Fruit fly (Drosophila melanogaster) whole organism, embryonic: Measurements from ENCODE around the gene CG14982.
A peak's percentile ranks its signal among the peaks of the same experiment; 100 is the strongest.

Experiments
- Adf1 ChIP-seq: fragments of 200-800 bp; sonication (Bioruptor generic); IDR thresholded peaks from 2 replicates; pipeline ENCODE4 v1.3.6; 2022; ENCODE audit warnings: missing biosample characterization, missing genetic modification characterization
- Atf-2 ChIP-seq: fragments of 200-800 bp; sonication (Bioruptor generic); optimal IDR thresholded peaks from 2 replicates; lab custom pipeline; 2016; ENCODE audit warnings: missing biosample characterization, missing genetic modification characterization
- BEAF-32 ChIP-seq: fragments of 200-800 bp; sonication (Bioruptor generic); optimal IDR thresholded peaks from 3 replicates; lab custom pipeline; 2017; ENCODE audit warnings: missing biosample characterization, missing genetic modification characterization, mild to moderate bottlenecking, moderate library complexity, missing genetic modification reagents
- CG11093 ChIP-seq: fragments of 200-800 bp; sonication (Bioruptor generic); IDR thresholded peaks from 3 replicates; pipeline ENCODE4 v1.3.6; 2022; ENCODE audit warnings: missing biosample characterization, missing genetic modification characterization
- CG13894 ChIP-seq: fragments of 200-800 bp; sonication (Bioruptor generic); optimal IDR thresholded peaks from 3 replicates; lab custom pipeline; 2018; ENCODE audit warnings: missing biosample characterization, mild to moderate bottlenecking, missing genetic modification characterization, moderate library complexity
- CG14014 ChIP-seq: fragments of 200-800 bp; sonication (Bioruptor generic); IDR thresholded peaks from 2 replicates; pipeline ENCODE4 v1.3.6; 2022; ENCODE audit warnings: missing biosample characterization, missing genetic modification characterization
- CG14441 ChIP-seq: fragments of 200-800 bp; sonication (Bioruptor generic); IDR thresholded peaks from 2 replicates; pipeline ENCODE4 v1.3.6; 2022; ENCODE audit warnings: missing biosample characterization, missing genetic modification characterization
- CG1603 ChIP-seq: fragments of 200-800 bp; sonication (Bioruptor generic); optimal IDR thresholded peaks from 2 replicates; lab custom pipeline; 2019; ENCODE audit warnings: missing biosample characterization, mild to moderate bottlenecking, missing genetic modification characterization, moderate library complexity
- CG1832 ChIP-seq: fragments of 200-800 bp; sonication (Bioruptor generic); optimal IDR thresholded peaks from 2 replicates; lab custom pipeline; 2017; ENCODE audit warnings: missing biosample characterization, mild to moderate bottlenecking, missing genetic modification characterization, inconsistent platforms
- CG2116 ChIP-seq: fragments of 200-800 bp; sonication (Bioruptor generic); optimal IDR thresholded peaks from 3 replicates; lab custom pipeline; 2018; ENCODE audit warnings: missing biosample characterization, mild to moderate bottlenecking, missing genetic modification characterization
- CG2875 ChIP-seq: fragments of 200-800 bp; sonication (Bioruptor generic); optimal IDR thresholded peaks from 2 replicates; lab custom pipeline; 2017; ENCODE audit warnings: missing biosample characterization, mild to moderate bottlenecking, missing genetic modification characterization, missing genetic modification reagents
- CG30020 ChIP-seq: fragments of 200-800 bp; optimal IDR thresholded peaks from 2 replicates; lab custom pipeline; 2019; ENCODE audit warnings: missing biosample characterization, mild to moderate bottlenecking, missing genetic modification characterization, moderate library complexity
- CG32532 ChIP-seq: fragments of 200-800 bp; sonication (Bioruptor generic); IDR thresholded peaks from 2 replicates; pipeline ENCODE4 v1.3.6; 2022; ENCODE audit warnings: missing biosample characterization, missing genetic modification characterization
- CG34376 ChIP-seq: fragments of 200-800 bp; sonication (Bioruptor generic); optimal IDR thresholded peaks from 2 replicates; lab custom pipeline; 2018; ENCODE audit warnings: missing biosample characterization, mild to moderate bottlenecking, missing genetic modification characterization
- CG4707 ChIP-seq: fragments of 200-800 bp; sonication (Bioruptor generic); optimal IDR thresholded peaks from 2 replicates; lab custom pipeline; 2018; ENCODE audit warnings: missing biosample characterization, mild to moderate bottlenecking, missing genetic modification characterization, moderate library complexity
- CG5245 ChIP-seq: fragments of 200-800 bp; sonication (Bioruptor generic); optimal IDR thresholded peaks from 3 replicates; lab custom pipeline; 2016; ENCODE audit warnings: missing biosample characterization, missing genetic modification characterization
- CG8290 ChIP-seq, 3 experiments: fragments of 200-800 bp; sonication (Bioruptor generic); optimal IDR thresholded peaks; 2 replicates each; lab custom pipeline; 2016 to 2019; ENCODE audit warnings: missing biosample characterization in 3 of 3, missing genetic modification characterization in 3 of 3, mild to moderate bottlenecking in 2 of 3, moderate library complexity in 1 of 3
- CG9932 ChIP-seq: fragments of 200-800 bp; sonication (Bioruptor generic); IDR thresholded peaks from 2 replicates; pipeline ENCODE4 v1.3.6; 2022; ENCODE audit warnings: missing biosample characterization, missing genetic modification characterization
- CTCF ChIP-seq: fragments of 200-800 bp; sonication (Bioruptor generic); optimal IDR thresholded peaks from 2 replicates; lab custom pipeline; 2017; ENCODE audit warnings: missing biosample characterization, mild to moderate bottlenecking, missing genetic modification characterization, moderate library complexity
- CoRest ChIP-seq: fragments of 200-800 bp; sonication (Bioruptor generic); optimal IDR thresholded peaks from 3 replicates; lab custom pipeline; 2018; ENCODE audit warnings: missing biosample characterization, mild to moderate bottlenecking, missing genetic modification characterization, moderate library complexity
- D19A ChIP-seq: fragments of 200-800 bp; optimal IDR thresholded peaks from 3 replicates; lab custom pipeline; 2019; ENCODE audit warnings: missing biosample characterization, mild to moderate bottlenecking, missing genetic modification characterization, moderate library complexity
- Dfd ChIP-seq, 2 experiments: fragments of >200 bp; optimal IDR thresholded peaks; 2 replicates each; lab custom pipeline; 2017; ENCODE audit warnings: missing biosample characterization in 2 of 2, missing genetic modification characterization in 2 of 2
- Doc3 ChIP-seq: fragments of 200-800 bp; sonication (Bioruptor generic); IDR thresholded peaks from 3 replicates; pipeline ENCODE4 v1.3.6; 2022; ENCODE audit warnings: missing biosample characterization, missing genetic modification characterization; ENCODE audit not compliant: partially characterized antibody
- Eip74EF ChIP-seq, 2 experiments: fragments of 200-800 bp in 1 of 2; fragments of >200 bp in 1 of 2; sonication (Bioruptor generic) in 1 of 2; optimal IDR thresholded peaks; 2 replicates each; lab custom pipeline; 2017 to 2019; ENCODE audit warnings: missing biosample characterization in 2 of 2, missing genetic modification characterization in 2 of 2, mild to moderate bottlenecking in 1 of 2, moderate library complexity in 1 of 2
- MBD-R2 ChIP-seq: fragments of 200-800 bp; sonication (Bioruptor generic); IDR thresholded peaks from 2 replicates; pipeline ENCODE4 v1.3.6; 2022; ENCODE audit warnings: missing biosample characterization, missing genetic modification characterization
- Mad ChIP-seq: fragments of 200-800 bp; sonication (Bioruptor generic); optimal IDR thresholded peaks from 2 replicates; lab custom pipeline; 2016; ENCODE audit warnings: missing biosample characterization, missing genetic modification characterization
- Nf-YC ChIP-seq: fragments of 200-800 bp; optimal IDR thresholded peaks from 3 replicates; lab custom pipeline; 2019; ENCODE audit warnings: missing biosample characterization, mild to moderate bottlenecking, missing genetic modification characterization, moderate library complexity
- PHDP ChIP-seq: fragments of 200-800 bp; sonication (Bioruptor generic); optimal IDR thresholded peaks from 3 replicates; lab custom pipeline; 2018; ENCODE audit warnings: missing biosample characterization, mild to moderate bottlenecking, missing genetic modification characterization, moderate library complexity
- Rfx ChIP-seq: fragments of 200-800 bp; sonication (Bioruptor generic); IDR thresholded peaks from 2 replicates; pipeline ENCODE4 v1.3.6; 2022; ENCODE audit warnings: missing biosample characterization, missing genetic modification characterization
- Rx ChIP-seq: fragments of 200-800 bp; sonication (Bioruptor generic); IDR thresholded peaks from 2 replicates; pipeline ENCODE4 v1.3.6; 2022; ENCODE audit warnings: missing biosample characterization, missing genetic modification characterization
- Spps ChIP-seq: fragments of 200-800 bp; sonication (Bioruptor generic); optimal IDR thresholded peaks from 2 replicates; lab custom pipeline; 2018; ENCODE audit warnings: missing biosample characterization, mild to moderate bottlenecking, missing genetic modification characterization
- TFAM ChIP-seq: fragments of 200-800 bp; sonication (Bioruptor generic); optimal IDR thresholded peaks from 2 replicates; lab custom pipeline; 2017; ENCODE audit warnings: missing biosample characterization, missing genetic modification characterization, inconsistent platforms
- Tbp ChIP-seq: fragments of >200 bp; optimal IDR thresholded peaks from 2 replicates; lab custom pipeline; 2018; ENCODE audit warnings: missing biosample characterization, missing genetic modification characterization
- abd-A ChIP-seq: fragments of 200-800 bp; sonication (Bioruptor generic); optimal IDR thresholded peaks from 3 replicates; lab custom pipeline; 2019; ENCODE audit warnings: missing biosample characterization, mild to moderate bottlenecking, missing genetic modification characterization, moderate library complexity
- ash1 ChIP-seq: fragments of 200-800 bp; sonication (Bioruptor generic); optimal IDR thresholded peaks from 2 replicates; lab custom pipeline; 2018; ENCODE audit warnings: missing biosample characterization, mild to moderate bottlenecking, missing genetic modification characterization
- cad ChIP-seq: fragments of >200 bp; optimal IDR thresholded peaks from 2 replicates; lab custom pipeline; 2017; ENCODE audit warnings: missing biosample characterization, missing genetic modification characterization
- chif ChIP-seq, 2 experiments: fragments of 200-800 bp; sonication (Bioruptor generic); optimal IDR thresholded peaks; 3 replicates each; lab custom pipeline; 2016; ENCODE audit warnings: missing biosample characterization in 2 of 2, missing genetic modification characterization in 2 of 2
- crc ChIP-seq: fragments of 200-800 bp; sonication (Bioruptor generic); optimal IDR thresholded peaks from 2 replicates; lab custom pipeline; 2016; ENCODE audit warnings: missing biosample characterization, missing genetic modification characterization
- crol ChIP-seq: fragments of 200-800 bp; sonication (Bioruptor generic); IDR thresholded peaks from 2 replicates; pipeline ENCODE4 v1.3.6; 2022; ENCODE audit warnings: missing biosample characterization, missing genetic modification characterization
- lbe ChIP-seq: fragments of 200-800 bp; sonication (Bioruptor generic); optimal IDR thresholded peaks from 2 replicates; lab custom pipeline; 2016; ENCODE audit warnings: missing biosample characterization, mild to moderate bottlenecking, missing genetic modification characterization
- nom ChIP-seq: fragments of 200-800 bp; sonication (Bioruptor generic); optimal IDR thresholded peaks from 2 replicates; lab custom pipeline; 2017; ENCODE audit warnings: missing biosample characterization, missing genetic modification characterization, mild to moderate bottlenecking, moderate library complexity, missing genetic modification reagents
- onecut ChIP-seq: fragments of 200-800 bp; sonication (Bioruptor generic); IDR thresholded peaks from 2 replicates; pipeline ENCODE4 v1.3.6; 2022; ENCODE audit warnings: missing biosample characterization, missing genetic modification characterization
- pfk ChIP-seq: fragments of 200-800 bp; sonication (Bioruptor generic); optimal IDR thresholded peaks from 2 replicates; lab custom pipeline; 2018; ENCODE audit warnings: missing biosample characterization, mild to moderate bottlenecking, missing genetic modification characterization, moderate library complexity
- run ChIP-seq: fragments of 200-800 bp; sonication (Bioruptor generic); optimal IDR thresholded peaks from 3 replicates; lab custom pipeline; 2018; ENCODE audit warnings: missing biosample characterization, mild to moderate bottlenecking, missing genetic modification characterization
- sens ChIP-seq: fragments of 200-800 bp; sonication (Bioruptor generic); peaks from one replicate; lab custom pipeline; 2016; ENCODE audit warnings: missing biosample characterization, missing genetic modification characterization
- sima ChIP-seq: fragments of 200-800 bp; sonication (Bioruptor generic); optimal IDR thresholded peaks from 2 replicates; lab custom pipeline; 2016; ENCODE audit warnings: missing biosample characterization, missing genetic modification characterization
- sna ChIP-seq: fragments of 200-800 bp; sonication (Bioruptor generic); IDR thresholded peaks from 2 replicates; pipeline ENCODE4 v1.3.6; 2022; ENCODE audit warnings: missing biosample characterization, missing genetic modification characterization; ENCODE audit not compliant: partially characterized antibody
- stc ChIP-seq: fragments of 200-800 bp; sonication (Bioruptor generic); IDR thresholded peaks from 2 replicates; pipeline ENCODE4 v1.3.6; 2022; ENCODE audit warnings: missing biosample characterization, missing genetic modification characterization
- trh ChIP-seq: fragments of 200-800 bp; sonication (Bioruptor generic); optimal IDR thresholded peaks from 2 replicates; lab custom pipeline; 2016; ENCODE audit warnings: missing biosample characterization, missing genetic modification characterization
- unpg ChIP-seq: fragments of 200-800 bp; sonication (Bioruptor generic); optimal IDR thresholded peaks from 3 replicates; lab custom pipeline; 2018; ENCODE audit warnings: missing biosample characterization, mild to moderate bottlenecking, missing genetic modification characterization, moderate library complexity
- wor ChIP-seq: fragments of 200-800 bp; sonication (Bioruptor generic); IDR thresholded peaks from 2 replicates; pipeline ENCODE4 v1.3.6; 2022; ENCODE audit warnings: missing biosample characterization, missing genetic modification characterization

The CG14982 gene

DNA sequence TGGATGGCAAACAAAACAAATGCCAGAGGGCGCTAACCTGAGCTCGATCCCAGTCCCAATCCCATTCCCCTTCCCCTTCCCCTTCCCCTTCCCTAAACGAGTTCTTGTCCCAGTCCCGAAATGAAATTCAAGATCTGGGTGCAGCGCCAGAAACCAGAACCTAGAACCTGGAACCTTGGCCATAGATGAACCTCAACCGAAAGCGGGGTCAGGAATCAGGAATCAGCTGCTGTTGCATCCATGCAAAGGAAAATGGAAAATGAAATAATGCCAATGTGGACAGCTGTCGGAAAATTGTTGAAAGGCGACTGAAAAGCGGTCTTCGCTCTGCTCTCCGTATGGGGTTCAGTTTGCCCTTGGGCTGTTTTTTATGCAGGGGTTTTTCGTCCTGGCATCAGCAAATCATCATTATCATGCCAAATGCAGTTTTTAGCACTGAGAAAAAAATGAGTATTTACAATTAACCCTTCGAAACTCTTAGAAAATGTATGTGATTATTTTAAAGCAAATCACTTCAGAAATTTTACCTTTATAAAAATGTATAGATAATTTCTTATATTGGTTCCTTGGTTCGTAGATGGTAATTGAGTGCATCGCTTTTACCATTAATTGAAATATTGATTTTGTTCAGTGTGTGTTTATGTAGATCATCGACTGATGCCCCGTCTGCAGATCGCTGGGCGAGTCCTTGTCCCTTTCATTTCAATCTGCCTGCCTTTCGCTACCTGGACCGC, 35.3 kb downstream of the CG14982 start (continued):
- TF ChIP-seq lbe (GFP tag; lab: Kevin White, UChicago): no peak
- TF ChIP-seq CG13894 (tag; lab: Kevin White, UChicago): no peak
- TF ChIP-seq sna (GFP tag; lab: Robert Waterston, UW): no peak
- no peak for TF ChIP-seq CG32532
- TF ChIP-seq crc (GFP tag; lab: Kevin White, UChicago): no peak
- peak; percentile 8 for TF ChIP-seq CoRest (tag; lab: Kevin White, UChicago)
- no peak for TF ChIP-seq Tbp (GFP tag; lab: Kevin White, UChicago)
- TF ChIP-seq sima (GFP tag; lab: Kevin White, UChicago): no peak
- TF ChIP-seq CG30020 (tag; lab: Kevin White, UChicago): no peak
- no peak for TF ChIP-seq cad
- TF ChIP-seq crol (GFP tag; lab: Robert Waterston, UW): peak; percentile 71
- no peak for TF ChIP-seq CG11093 (GFP tag; lab: Robert Waterston, UW)
- TF ChIP-seq Dfd (GFP tag; optimal IDR thresholded peaks at IDR 0.05; lab: Kevin White, UChicago): no peak
- TF ChIP-seq CG4707: no peak
- no peak for TF ChIP-seq Rx (GFP tag; lab: Robert Waterston, UW)
- no peak for TF ChIP-seq ash1 (GFP tag; lab: Kevin White, UChicago)
- no peak for TF ChIP-seq CG9932 (GFP tag; lab: Robert Waterston, UW)
- TF ChIP-seq onecut (GFP tag; lab: Robert Waterston, UW): no peak
- no peak for TF ChIP-seq CG1832 (GFP tag; lab: Kevin White, UChicago)
- no peak for TF ChIP-seq run
- no peak for TF ChIP-seq Atf-2 (GFP tag; lab: Kevin White, UChicago)
- TF ChIP-seq Spps (tag; lab: Kevin White, UChicago): no peak
- no peak for TF ChIP-seq MBD-R2
- TF ChIP-seq Adf1 (GFP tag; lab: Robert Waterston, UW): no peak
- TF ChIP-seq CG2875 (GFP tag; lab: Kevin White, UChicago): no peak
- TF ChIP-seq D19A: peak; percentile 51
- peak; percentile 16 for TF ChIP-seq CG1603
- no peak for TF ChIP-seq Rfx (GFP tag; lab: Robert Waterston, UW)
- TF ChIP-seq nom (GFP tag; lab: Kevin White, UChicago): no peak
- TF ChIP-seq abd-A: no peak
- TF ChIP-seq wor (GFP tag; lab: Robert Waterston, UW): no peak
- no peak for TF ChIP-seq CG14441 (GFP tag; lab: Robert Waterston, UW)
- no peak for TF ChIP-seq CTCF (GFP tag; lab: Kevin White, UChicago)
- no peak for TF ChIP-seq Mad (GFP tag; lab: Kevin White, UChicago)
- TF ChIP-seq stc: no peak
- TF ChIP-seq CG8290 (GFP tag; optimal IDR thresholded peaks at IDR 0.05; lab: Kevin White, UChicago): no peak
- no peak for TF ChIP-seq CG8290 (tag; optimal IDR thresholded peaks at IDR 0.05; lab: Kevin White, UChicago)
- peak in 1 of 2 experiments; percentile 56 for TF ChIP-seq chif (GFP tag; optimal IDR thresholded peaks at IDR 0.05; lab: Kevin White, UChicago)
- no peak for TF ChIP-seq CG14014 (GFP tag; lab: Robert Waterston, UW)
- no peak for TF ChIP-seq unpg (GFP tag; lab: Kevin White, UChicago)
- TF ChIP-seq pfk (GFP tag; lab: Kevin White, UChicago): no peak
- TF ChIP-seq CG34376 (GFP tag; lab: Kevin White, UChicago): no peak
- TF ChIP-seq Eip74EF (GFP tag; optimal IDR thresholded peaks at IDR 0.05; lab: Kevin White, UChicago): no peak
- no peak for TF ChIP-seq Nf-YC (tag; lab: Kevin White, UChicago)
- TF ChIP-seq CG2116: no peak
- TF ChIP-seq CG5245: peak; percentile 5
- TF ChIP-seq BEAF-32 (GFP tag; lab: Kevin White, UChicago): no peak
- TF ChIP-seq sens (GFP tag; lab: Kevin White, UChicago): peak; percentile 85
- no peak for TF ChIP-seq Doc3
- no peak for TF ChIP-seq PHDP
- no peak for TF ChIP-seq TFAM
- TF ChIP-seq trh: no peak
